Worm (Caenorhabditis elegans): Measurements from ENCODE around the gene T05A7.6.

T05A7.6 gene

DNA sequence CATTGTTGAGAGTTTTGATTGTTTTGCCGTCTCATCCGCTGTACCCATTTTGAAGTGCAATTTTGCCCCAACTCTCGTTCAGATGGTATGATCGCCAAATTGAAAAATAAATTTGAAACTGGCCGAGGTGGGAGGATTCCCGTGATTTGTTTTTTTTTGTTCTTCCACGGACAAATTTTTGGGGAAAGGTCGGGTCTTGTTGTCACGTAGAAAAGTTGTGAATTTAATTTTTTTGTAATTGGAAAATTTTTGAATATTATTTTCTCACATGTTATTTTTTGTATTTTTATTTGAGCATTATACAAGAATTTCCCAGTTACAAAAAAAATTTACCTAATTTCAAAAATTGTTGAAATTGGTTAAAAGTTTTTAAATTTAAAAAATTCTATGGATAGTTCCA lies at the start of gene T05A7.6:
Gene T05A7.6 (minus strand): TSS at position 101 of the 400 bp plus-strand sequence.
- TF ChIP-seq mml-1 (tag; optimal IDR thresholded peaks at IDR 0.05): no peak
- no peak for TF ChIP-seq jun-1 (tag; optimal IDR thresholded peaks at IDR 0.05)
- TF ChIP-seq fkh-2 (tag; optimal IDR thresholded peaks at IDR 0.05): no peak
- no peak for TF ChIP-seq nhr-237 (tag; optimal IDR thresholded peaks at IDR 0.05)
- TF ChIP-seq unc-62 (GFP tag; optimal IDR thresholded peaks at IDR 0.05): no peak
- no peak for TF ChIP-seq daf-12 (tag; optimal IDR thresholded peaks at IDR 0.05)
- no peak for TF ChIP-seq nhr-76 (tag; optimal IDR thresholded peaks at IDR 0.05)

DNA sequence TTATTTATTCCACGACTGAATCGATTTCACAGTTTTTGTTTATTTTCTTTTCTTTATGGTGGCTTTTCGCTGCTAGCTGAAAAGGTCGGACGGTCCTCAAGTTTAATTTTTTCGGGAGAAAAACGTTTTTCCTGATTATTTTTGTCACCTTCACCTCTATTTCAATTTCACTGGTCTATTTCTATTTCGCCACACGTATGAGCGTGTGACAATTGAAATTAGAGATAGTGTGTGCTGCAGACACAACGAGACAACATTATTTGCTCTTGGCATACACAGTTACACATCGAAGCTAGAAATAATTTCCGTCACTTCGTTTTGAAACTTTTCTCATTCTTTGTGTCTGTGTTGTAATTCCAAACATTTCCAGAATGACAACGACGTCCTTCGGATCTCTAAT lies 44.1 kb upstream of the T05A7.6 start, which contains the start of gene F41C3.8:
Gene F41C3.8 (plus strand): TSS at position 371 of the 400 bp plus-strand sequence.
- TF ChIP-seq elt-2 (tag; optimal IDR thresholded peaks at IDR 0.05) (peak; percentile 78), lin-15B (tag; optimal IDR thresholded peaks at IDR 0.05) (no peak), pha-4 (tag; optimal IDR thresholded peaks at IDR 0.05) (peak; percentile 56)

DNA sequence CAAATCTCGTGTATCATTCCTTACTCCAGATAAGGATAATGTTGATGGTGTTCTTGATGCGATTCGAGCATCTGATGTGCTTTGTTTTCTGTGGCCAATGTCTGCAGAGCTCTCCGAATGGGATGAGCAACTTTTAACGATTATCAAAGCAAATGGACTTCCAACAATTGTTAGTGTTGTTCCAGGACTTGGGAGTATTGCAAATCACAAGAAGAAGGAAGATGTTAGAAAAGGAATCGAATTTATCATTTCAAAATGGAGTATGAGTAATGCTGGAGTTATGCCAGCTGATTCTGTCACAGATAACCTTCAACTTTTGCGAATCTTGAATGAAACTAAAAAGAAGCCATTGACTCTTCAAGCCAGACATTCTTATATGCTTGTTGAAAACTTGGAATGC lies 39.2 kb upstream of the T05A7.6 start:
- TF ChIP-seq fkh-2 (tag; optimal IDR thresholded peaks at IDR 0.05): no peak

DNA sequence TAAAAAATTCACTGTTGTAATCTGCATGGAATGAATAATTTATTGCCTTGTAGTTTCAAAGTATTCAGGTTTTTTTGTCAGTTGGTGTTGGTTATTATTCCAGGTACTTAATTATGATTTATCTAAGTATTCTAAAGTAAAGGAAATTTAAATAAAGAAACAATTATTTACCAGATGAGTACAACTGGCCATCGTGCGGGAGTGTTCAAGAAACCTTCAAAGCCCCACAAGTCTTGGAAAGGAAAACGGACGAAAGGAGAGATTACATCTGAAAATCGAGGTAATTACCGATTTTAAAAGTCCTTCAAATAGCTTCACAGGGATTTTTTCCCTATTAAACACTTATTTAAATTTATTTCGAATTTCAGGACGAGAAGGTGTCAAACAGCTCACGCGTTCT lies 38.5 kb upstream of the T05A7.6 start, which contains the start of gene tag-151:
Gene tag-151 (plus strand): TSS at position 158 of the 400 bp plus-strand sequence.
- TF ChIP-seq fkh-10 (GFP tag; optimal IDR thresholded peaks at IDR 0.05) (no peak), elt-2 (tag; optimal IDR thresholded peaks at IDR 0.05) (peak; percentile 28), elt-1 (tag; optimal IDR thresholded peaks at IDR 0.05) (no peak), pqm-1 (tag; optimal IDR thresholded peaks at IDR 0.05) (no peak), aly-2 (tag; optimal IDR thresholded peaks at IDR 0.05) (peak; percentile 53), unc-39 (tag; optimal IDR thresholded peaks at IDR 0.05) (no peak), ceh-16 (tag; optimal IDR thresholded peaks at IDR 0.05) (no peak), mml-1 (tag; optimal IDR thresholded peaks at IDR 0.05) (no peak), nhr-237 (tag; optimal IDR thresholded peaks at IDR 0.05) (no peak), nhr-23 (tag; optimal IDR thresholded peaks at IDR 0.05) (no peak), ZK546.5 (tag; optimal IDR thresholded peaks at IDR 0.05) (no peak), lsy-12 (tag; optimal IDR thresholded peaks at IDR 0.05) (peak; percentile 64), zag-1 (tag; optimal IDR thresholded peaks at IDR 0.05) (no peak), nhr-43 (tag; optimal IDR thresholded peaks at IDR 0.05; ENCODE audit: poor library complexity, severe bottlenecking) (peak; percentile 43)

DNA sequence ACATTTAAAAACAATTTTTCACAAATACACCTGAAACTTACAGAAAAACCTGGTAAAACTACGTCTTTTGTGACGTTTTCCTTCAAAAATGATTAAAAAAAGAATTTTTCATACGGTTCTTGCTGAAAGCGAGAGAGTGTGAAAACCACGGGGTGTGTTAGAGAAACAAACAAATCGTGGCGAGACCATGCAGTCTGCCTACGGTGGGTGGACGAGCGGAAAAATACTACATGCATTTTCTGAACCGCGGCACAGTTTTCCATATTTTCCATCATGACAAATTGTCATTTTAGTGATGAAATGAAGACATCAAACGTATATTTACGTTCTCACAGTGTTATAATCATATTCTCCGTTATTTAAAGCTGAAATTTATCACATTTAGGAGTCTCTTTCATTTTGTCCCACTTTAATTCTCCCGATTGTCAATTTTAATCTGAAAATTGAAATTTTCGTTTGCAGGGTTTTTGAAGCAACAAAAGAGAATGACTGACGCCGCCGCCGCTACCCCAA lies 34.8 kb upstream of the T05A7.6 start, which contains the start of the genes F10G7.9 and tsn-1:
Gene F10G7.9 (minus strand): TSS at position 127 of the 513 bp plus-strand sequence.
Gene tsn-1 (plus strand): TSS at position 463 of the 513 bp plus-strand sequence.
- no peak for TF ChIP-seq nhr-76 (tag; optimal IDR thresholded peaks at IDR 0.05)
- TF ChIP-seq pha-4 (tag; optimal IDR thresholded peaks at IDR 0.05): peak; percentile 77
- TF ChIP-seq unc-39 (tag; optimal IDR thresholded peaks at IDR 0.05): no peak
- peak; percentile 68 for TF ChIP-seq elt-2 (tag; optimal IDR thresholded peaks at IDR 0.05)
- no peak for TF ChIP-seq snpc-4 (tag; optimal IDR thresholded peaks at IDR 0.05)
- TF ChIP-seq lsy-12 (tag; optimal IDR thresholded peaks at IDR 0.05): peak; percentile 83
- no peak for TF ChIP-seq nhr-12 (tag; optimal IDR thresholded peaks at IDR 0.05)
- peak; percentile 75 for TF ChIP-seq skn-1 (tag; optimal IDR thresholded peaks at IDR 0.05)
- no peak for TF ChIP-seq ama-1 (optimal IDR thresholded peaks at IDR 0.05)
- no peak for TF ChIP-seq elt-1 (tag; optimal IDR thresholded peaks at IDR 0.05)
- peak; percentile 63 for TF ChIP-seq nhr-23 (tag; optimal IDR thresholded peaks at IDR 0.05)
- peak; percentile 29 for TF ChIP-seq nhr-43 (tag; optimal IDR thresholded peaks at IDR 0.05; ENCODE audit: poor library complexity, severe bottlenecking)
- TF ChIP-seq nfya-1 (tag; optimal IDR thresholded peaks at IDR 0.05; ENCODE audit: insufficient read depth): peak; percentile 92
- TF ChIP-seq ceh-82 (tag; optimal IDR thresholded peaks at IDR 0.05): no peak
- TF ChIP-seq nhr-25 (tag; optimal IDR thresholded peaks at IDR 0.05): peak; percentile 81
- TF ChIP-seq lin-15B (tag; optimal IDR thresholded peaks at IDR 0.05): peak; percentile 82
- no peak for TF ChIP-seq lin-39 (tag; optimal IDR thresholded peaks at IDR 0.05)
- TF ChIP-seq mdl-1 (tag; optimal IDR thresholded peaks at IDR 0.05): no peak
- no peak for TF ChIP-seq unc-62 (GFP tag; optimal IDR thresholded peaks at IDR 0.05)
- TF ChIP-seq ztf-4 (tag; optimal IDR thresholded peaks at IDR 0.05): no peak
- TF ChIP-seq daf-12 (tag; optimal IDR thresholded peaks at IDR 0.05): no peak
- TF ChIP-seq pqm-1 (tag; optimal IDR thresholded peaks at IDR 0.05): peak; percentile 48
- peak; percentile 36 for TF ChIP-seq ceh-28 (tag; optimal IDR thresholded peaks at IDR 0.05)
- TF ChIP-seq nhr-237 (tag; optimal IDR thresholded peaks at IDR 0.05): no peak
- TF ChIP-seq nhr-77 (tag; optimal IDR thresholded peaks at IDR 0.05): no peak
- TF ChIP-seq ZK546.5 (tag; optimal IDR thresholded peaks at IDR 0.05): no peak
- peak; percentile 61 for TF ChIP-seq hmg-11 (tag; optimal IDR thresholded peaks at IDR 0.05)
